Worm (Caenorhabditis elegans): ENCODE results near the gene piit-1.

- TF ChIP-seq aha-1 (tag; optimal IDR thresholded peaks at IDR 0.05) (no peak), lin-13 (GFP tag; optimal IDR thresholded peaks at IDR 0.05) (no peak), nhr-77 (tag; optimal IDR thresholded peaks at IDR 0.05) (no peak), lsy-2 (tag; optimal IDR thresholded peaks at IDR 0.05) (no peak), fkh-10 (GFP tag; optimal IDR thresholded peaks at IDR 0.05) (no peak), lin-39 (tag; optimal IDR thresholded peaks at IDR 0.05) (no peak), unc-62 (GFP tag; optimal IDR thresholded peaks at IDR 0.05) (no peak), dpl-1 (GFP tag; optimal IDR thresholded peaks at IDR 0.05) (no peak), nhr-28 (tag; optimal IDR thresholded peaks at IDR 0.05) (no peak), ama-1 (optimal IDR thresholded peaks at IDR 0.05) (no peak)
Measured at ce11 chrV:11562643-11563042, 47.3 kb downstream of the piit-1 start, which contains the start of gene srx-86.
